Fruit fly (Drosophila melanogaster): ENCODE results near the gene CG7115.

Gene CG7115

dm6 chr2L:7861733-7862132 is 40.8 kb downstream of the CG7115 start:
- TF ChIP-seq CG6175 (GFP tag; IDR thresholded peaks at IDR 0.05) (no peak), CG12155 (GFP tag; optimal IDR thresholded peaks at IDR 0.05) (no peak), CG17802 (tag; optimal IDR thresholded peaks at IDR 0.05) (no peak), mam (GFP tag; optimal IDR thresholded peaks at IDR 0.05) (no peak), ind (GFP tag; optimal IDR thresholded peaks at IDR 0.05) (no peak), CG4424 (GFP tag; optimal IDR thresholded peaks at IDR 0.05) (no peak), CG3726 (GFP tag; IDR thresholded peaks at IDR 0.05) (no peak), gsb-n (tag; optimal IDR thresholded peaks at IDR 0.05) (peak; percentile 27), Blimp-1 (GFP tag; optimal IDR thresholded peaks at IDR 0.05) (peak; percentile 97), HHEX (GFP tag; optimal IDR thresholded peaks at IDR 0.05) (no peak), CG33557 (GFP tag; optimal IDR thresholded peaks at IDR 0.05) (peak; percentile 25), CG2678 (tag; optimal IDR thresholded peaks at IDR 0.05) (no peak), TFAM (GFP tag; optimal IDR thresholded peaks at IDR 0.05) (no peak), CG14441 (GFP tag; IDR thresholded peaks at IDR 0.05) (no peak), ewg (GFP tag; optimal IDR thresholded peaks at IDR 0.05) (no peak), CG11695 (GFP tag; IDR thresholded peaks at IDR 0.05) (no peak), CG8281 (tag; optimal IDR thresholded peaks at IDR 0.05) (no peak), HmgD (GFP tag; optimal IDR thresholded peaks at IDR 0.05) (no peak), tup (GFP tag; optimal IDR thresholded peaks at IDR 0.05) (no peak), Hey (tag; optimal IDR thresholded peaks at IDR 0.05) (no peak), grn (GFP tag; optimal IDR thresholded peaks at IDR 0.05) (no peak)

- TF ChIP-seq CG8944 (GFP tag; optimal IDR thresholded peaks at IDR 0.05), result no peak
- TF ChIP-seq Drgx (GFP tag; IDR thresholded peaks at IDR 0.05), result 0 out of 2 replicates have a peak, but pooled peaks have one; percentile 16
- TF ChIP-seq so (GFP tag; IDR thresholded peaks at IDR 0.05), result no peak
- no peak for TF ChIP-seq fd64A (GFP tag; optimal IDR thresholded peaks at IDR 0.05)
- TF ChIP-seq dpn (GFP tag; optimal IDR thresholded peaks at IDR 0.05), result no peak
- TF ChIP-seq wdn (GFP tag; IDR thresholded peaks at IDR 0.05), result no peak
- peak; percentile 43 for TF ChIP-seq sens (GFP tag)
- TF ChIP-seq stwl (tag; optimal IDR thresholded peaks at IDR 0.05), result no peak
- no peak for TF ChIP-seq CG12659 (GFP tag; optimal IDR thresholded peaks at IDR 0.05)
- no peak for TF ChIP-seq sim (GFP tag; IDR thresholded peaks at IDR 0.05)
- TF ChIP-seq CG8281 (tag; optimal IDR thresholded peaks at IDR 0.05), result no peak
- TF ChIP-seq onecut (GFP tag; IDR thresholded peaks at IDR 0.05), result peak; percentile 51
- TF ChIP-seq Taf1 (GFP tag; IDR thresholded peaks at IDR 0.05), result no peak
Observed at dm6 chr2L:7868608-7869007, 47.7 kb downstream of the CG7115 start.

dm6 chr2L:7870212-7870611 is 49.3 kb downstream of the CG7115 start:
- TF ChIP-seq CG5953 (GFP tag; IDR thresholded peaks at IDR 0.05) (no peak), Atf6 (GFP tag; IDR thresholded peaks at IDR 0.05) (no peak), Neu2 (GFP tag; optimal IDR thresholded peaks at IDR 0.05; ENCODE audit: borderline replicate concordance) (no peak), Gug (GFP tag; IDR thresholded peaks at IDR 0.05) (no peak), Ets65A (GFP tag) (peak; percentile 82), lmd (GFP tag; IDR thresholded peaks at IDR 0.05) (no peak), da (GFP tag; optimal IDR thresholded peaks at IDR 0.05) (no peak), CG11560 (tag; IDR thresholded peaks at IDR 0.05) (0 out of 3 replicates have a peak, but pooled peaks have one; percentile 7)
